Fruit fly (Drosophila melanogaster) whole organism, embryonic: ENCODE results near the gene SLC5A11.
A peak's percentile ranks its signal among the peaks of the same experiment; 100 is the strongest.

Source experiments
- CG10565 ChIP-seq: fragments of 200-800 bp; sonication (Bioruptor generic); optimal IDR thresholded peaks from 3 replicates; lab custom pipeline; 2016; ENCODE audit warnings: missing biosample characterization, mild to moderate bottlenecking, missing genetic modification characterization
- CG12744 ChIP-seq: fragments of 200-800 bp; sonication (Bioruptor generic); optimal IDR thresholded peaks from 2 replicates; lab custom pipeline; 2016; ENCODE audit warnings: missing biosample characterization, missing genetic modification characterization
- CG12769 ChIP-seq: fragments of 200-800 bp; sonication (Bioruptor generic); optimal IDR thresholded peaks from 2 replicates; lab custom pipeline; 2019; ENCODE audit warnings: missing biosample characterization, mild to moderate bottlenecking, missing genetic modification characterization, moderate library complexity
- CG16813 ChIP-seq: fragments of 200-800 bp; sonication (Bioruptor generic); IDR thresholded peaks from 3 replicates; pipeline ENCODE4 v1.3.6; 2022; ENCODE audit warnings: missing biosample characterization, missing genetic modification characterization; ENCODE audit not compliant: partially characterized antibody
- CG17186 ChIP-seq: fragments of 200-800 bp; sonication (Bioruptor generic); optimal IDR thresholded peaks from 3 replicates; lab custom pipeline; 2017; ENCODE audit warnings: missing biosample characterization, missing genetic modification reagents, missing genetic modification characterization
- CG30403 ChIP-seq: fragments of 200-800 bp; sonication (Bioruptor generic); optimal IDR thresholded peaks from 3 replicates; lab custom pipeline; 2016; ENCODE audit warnings: missing biosample characterization, missing genetic modification characterization
- CG30431 ChIP-seq: fragments of 200-800 bp; sonication (Bioruptor generic); optimal IDR thresholded peaks from 2 replicates; lab custom pipeline; 2017; ENCODE audit warnings: missing biosample characterization, missing genetic modification characterization
- CG31441 ChIP-seq: fragments of 200-800 bp; sonication (Bioruptor generic); IDR thresholded peaks from 2 replicates; pipeline ENCODE4 v1.3.6; 2022; ENCODE audit warnings: missing biosample characterization, missing genetic modification characterization
- CG3281 ChIP-seq: fragments of 200-800 bp; sonication (Bioruptor generic); optimal IDR thresholded peaks from 3 replicates; lab custom pipeline; 2017; ENCODE audit warnings: missing biosample characterization, mild to moderate bottlenecking, missing genetic modification characterization
- CG33557 ChIP-seq: fragments of 200-800 bp; sonication (Bioruptor generic); optimal IDR thresholded peaks from 2 replicates; lab custom pipeline; 2019; ENCODE audit warnings: missing biosample characterization, mild to moderate bottlenecking, missing genetic modification characterization, moderate library complexity
- CG4328 ChIP-seq: fragments of 200-800 bp; sonication (Bioruptor generic); optimal IDR thresholded peaks from 3 replicates; lab custom pipeline; 2017; ENCODE audit warnings: missing biosample characterization, missing genetic modification reagents, missing genetic modification characterization
- CG4617 ChIP-seq: fragments of 200-800 bp; sonication (Bioruptor generic); optimal IDR thresholded peaks from 3 replicates; lab custom pipeline; 2016; ENCODE audit warnings: missing biosample characterization, missing genetic modification characterization, borderline replicate concordance
- CG6175 ChIP-seq: fragments of 200-800 bp; sonication (Bioruptor generic); IDR thresholded peaks from 3 replicates; pipeline ENCODE4 v1.3.6; 2022; ENCODE audit warnings: missing biosample characterization, missing genetic modification characterization
- CG8089 ChIP-seq: fragments of 200-800 bp; sonication (Bioruptor generic); optimal IDR thresholded peaks from 3 replicates; lab custom pipeline; 2016; ENCODE audit warnings: missing biosample characterization, missing genetic modification characterization
- CG9437 ChIP-seq: fragments of 200-800 bp; sonication (Bioruptor generic); optimal IDR thresholded peaks from 2 replicates; lab custom pipeline; 2018; ENCODE audit warnings: missing biosample characterization, mild to moderate bottlenecking, missing genetic modification characterization
- D ChIP-seq, 2 experiments: fragments of 200-800 bp in 1 of 2; fragments of >200 bp in 1 of 2; sonication (Bioruptor generic) in 1 of 2; optimal IDR thresholded peaks; 2 replicates in 1 of 2; 3 replicates in 1 of 2; lab custom pipeline; 2017; ENCODE audit warnings: mild to moderate bottlenecking in 1 of 2, missing biosample characterization in 1 of 2, missing genetic modification characterization in 1 of 2, missing genetic modification reagents in 1 of 2
- Eip74EF ChIP-seq, 2 experiments: fragments of 200-800 bp in 1 of 2; fragments of >200 bp in 1 of 2; sonication (Bioruptor generic) in 1 of 2; optimal IDR thresholded peaks; 2 replicates each; lab custom pipeline; 2017 to 2019; ENCODE audit warnings: missing biosample characterization in 2 of 2, missing genetic modification characterization in 2 of 2, mild to moderate bottlenecking in 1 of 2, moderate library complexity in 1 of 2
- H2.0 ChIP-seq: fragments of 200-800 bp; sonication (Bioruptor generic); IDR thresholded peaks from 2 replicates; pipeline ENCODE4 v1.3.6; 2022; ENCODE audit warnings: missing biosample characterization, missing genetic modification characterization
- HLH4C ChIP-seq: fragments of 200-800 bp; sonication (Bioruptor generic); IDR thresholded peaks from 3 replicates; pipeline ENCODE4 v1.3.6; 2022; ENCODE audit warnings: missing biosample characterization, missing genetic modification characterization; ENCODE audit not compliant: partially characterized antibody
- Kr ChIP-seq: fragments of 200-800 bp; sonication (Bioruptor generic); optimal IDR thresholded peaks from 2 replicates; lab custom pipeline; 2017; ENCODE audit warnings: missing biosample characterization, mild to moderate bottlenecking, missing genetic modification characterization
- Mad ChIP-seq: fragments of 200-800 bp; sonication (Bioruptor generic); optimal IDR thresholded peaks from 2 replicates; lab custom pipeline; 2016; ENCODE audit warnings: missing biosample characterization, missing genetic modification characterization
- Ravus ChIP-seq: fragments of 200-800 bp; sonication (Bioruptor generic); IDR thresholded peaks from 2 replicates; pipeline ENCODE4 v1.3.6; 2022; ENCODE audit warnings: missing biosample characterization, missing genetic modification characterization
- Rfx ChIP-seq: fragments of 200-800 bp; sonication (Bioruptor generic); IDR thresholded peaks from 2 replicates; pipeline ENCODE4 v1.3.6; 2022; ENCODE audit warnings: missing biosample characterization, missing genetic modification characterization
- Rx ChIP-seq: fragments of 200-800 bp; sonication (Bioruptor generic); IDR thresholded peaks from 2 replicates; pipeline ENCODE4 v1.3.6; 2022; ENCODE audit warnings: missing biosample characterization, missing genetic modification characterization
- Trl ChIP-seq, 3 experiments: fragments of >200 bp in 2 of 3; fragments of 200-800 bp in 1 of 3; sonication (Bioruptor generic) in 1 of 3; optimal IDR thresholded peaks; 2 replicates in 1 of 3; 3 replicates in 2 of 3; lab custom pipeline; 2016 to 2017; ENCODE audit warnings: missing biosample characterization in 1 of 3, missing genetic modification characterization in 1 of 3
- Vsx1 ChIP-seq: fragments of 200-800 bp; sonication (Bioruptor generic); optimal IDR thresholded peaks from 2 replicates; lab custom pipeline; 2017; ENCODE audit warnings: missing biosample characterization, mild to moderate bottlenecking, missing genetic modification characterization, missing genetic modification reagents
- ac ChIP-seq: fragments of 200-800 bp; sonication (Bioruptor generic); optimal IDR thresholded peaks from 3 replicates; lab custom pipeline; 2017; ENCODE audit warnings: missing biosample characterization, mild to moderate bottlenecking, missing genetic modification characterization
- amos ChIP-seq: fragments of 200-800 bp; sonication (Bioruptor generic); IDR thresholded peaks from 2 replicates; pipeline ENCODE4 v1.3.6; 2022; ENCODE audit warnings: missing biosample characterization, missing genetic modification characterization; ENCODE audit not compliant: partially characterized antibody
- bbx ChIP-seq: fragments of 200-800 bp; sonication (Bioruptor generic); IDR thresholded peaks from 2 replicates; pipeline ENCODE4 v1.3.6; 2022; ENCODE audit warnings: missing biosample characterization, missing genetic modification characterization; ENCODE audit not compliant: partially characterized antibody
- chinmo ChIP-seq: fragments of 200-800 bp; sonication (Bioruptor generic); IDR thresholded peaks from 4 replicates; pipeline ENCODE4 v1.3.6; 2022; ENCODE audit warnings: missing biosample characterization, missing genetic modification characterization; ENCODE audit not compliant: partially characterized antibody
- dan ChIP-seq: fragments of 200-800 bp; sonication (Bioruptor generic); IDR thresholded peaks from 2 replicates; pipeline ENCODE4 v1.3.6; 2022; ENCODE audit warnings: missing biosample characterization, missing genetic modification characterization
- dmrt11E ChIP-seq: fragments of 200-800 bp; sonication (Bioruptor generic); optimal IDR thresholded peaks from 3 replicates; lab custom pipeline; 2018; ENCODE audit warnings: missing biosample characterization, mild to moderate bottlenecking, missing genetic modification characterization, moderate library complexity
- ems ChIP-seq: fragments of 200-800 bp; sonication (Bioruptor generic); optimal IDR thresholded peaks from 3 replicates; lab custom pipeline; 2016; ENCODE audit warnings: missing biosample characterization, missing genetic modification characterization
- eve ChIP-seq, 2 experiments: fragments of >200 bp; optimal IDR thresholded peaks; 2 replicates each; lab custom pipeline; 2017; ENCODE audit warnings: missing biosample characterization in 2 of 2, missing genetic modification characterization in 2 of 2
- grn ChIP-seq: fragments of 200-800 bp; sonication (Bioruptor generic); optimal IDR thresholded peaks from 3 replicates; lab custom pipeline; 2017; ENCODE audit warnings: missing biosample characterization, missing genetic modification characterization
- ham ChIP-seq: fragments of 200-800 bp; sonication (Bioruptor generic); IDR thresholded peaks from 2 replicates; pipeline ENCODE4 v1.3.6; 2022; ENCODE audit warnings: missing biosample characterization, missing genetic modification characterization
- nau ChIP-seq: fragments of 200-800 bp; sonication (Bioruptor generic); optimal IDR thresholded peaks from 3 replicates; lab custom pipeline; 2017; ENCODE audit warnings: missing biosample characterization, mild to moderate bottlenecking, missing genetic modification characterization, missing genetic modification reagents
- onecut ChIP-seq: fragments of 200-800 bp; sonication (Bioruptor generic); IDR thresholded peaks from 2 replicates; pipeline ENCODE4 v1.3.6; 2022; ENCODE audit warnings: missing biosample characterization, missing genetic modification characterization
- otp ChIP-seq: fragments of 200-800 bp; sonication (Bioruptor generic); IDR thresholded peaks from 3 replicates; pipeline ENCODE4, ENCODE4 v1.3.6; 2022; ENCODE audit warnings: missing biosample characterization, missing genetic modification characterization
- pros ChIP-seq: fragments of 200-800 bp; sonication (Bioruptor generic); optimal IDR thresholded peaks from 3 replicates; lab custom pipeline; 2019; ENCODE audit warnings: missing biosample characterization, mild to moderate bottlenecking, missing genetic modification characterization, moderate library complexity
- ro ChIP-seq: fragments of 200-800 bp; sonication (Bioruptor generic); IDR thresholded peaks from 2 replicates; pipeline ENCODE4 v1.3.6; 2022; ENCODE audit warnings: missing biosample characterization, missing genetic modification characterization
- sd ChIP-seq: fragments of 200-800 bp; sonication (Bioruptor generic); optimal IDR thresholded peaks from 3 replicates; lab custom pipeline; 2018; ENCODE audit warnings: missing biosample characterization, mild to moderate bottlenecking, missing genetic modification characterization, moderate library complexity
- sisA ChIP-seq: fragments of 200-800 bp; sonication (Bioruptor generic); IDR thresholded peaks from 2 replicates; pipeline ENCODE4 v1.3.6; 2022; ENCODE audit warnings: missing biosample characterization, missing genetic modification characterization
- sqz ChIP-seq: fragments of 200-800 bp; sonication (Bioruptor generic); optimal IDR thresholded peaks from 3 replicates; lab custom pipeline; 2018; ENCODE audit warnings: missing biosample characterization, mild to moderate bottlenecking, missing genetic modification characterization
- tna ChIP-seq: fragments of 200-800 bp; sonication (Bioruptor generic); IDR thresholded peaks from 2 replicates; pipeline ENCODE4 v1.3.6; 2022; ENCODE audit warnings: missing biosample characterization, missing genetic modification characterization; ENCODE audit not compliant: partially characterized antibody
- ttk ChIP-seq: fragments of 200-800 bp; sonication (Bioruptor generic); IDR thresholded peaks from 2 replicates; pipeline ENCODE4 v2.1.2; 2022; ENCODE audit warnings: missing biosample characterization, missing genetic modification characterization
- wek ChIP-seq: fragments of 200-800 bp; sonication (Bioruptor generic); optimal IDR thresholded peaks from 3 replicates; lab custom pipeline; 2018; ENCODE audit warnings: missing biosample characterization, mild to moderate bottlenecking, missing genetic modification characterization, moderate library complexity

The SLC5A11 gene

DNA sequence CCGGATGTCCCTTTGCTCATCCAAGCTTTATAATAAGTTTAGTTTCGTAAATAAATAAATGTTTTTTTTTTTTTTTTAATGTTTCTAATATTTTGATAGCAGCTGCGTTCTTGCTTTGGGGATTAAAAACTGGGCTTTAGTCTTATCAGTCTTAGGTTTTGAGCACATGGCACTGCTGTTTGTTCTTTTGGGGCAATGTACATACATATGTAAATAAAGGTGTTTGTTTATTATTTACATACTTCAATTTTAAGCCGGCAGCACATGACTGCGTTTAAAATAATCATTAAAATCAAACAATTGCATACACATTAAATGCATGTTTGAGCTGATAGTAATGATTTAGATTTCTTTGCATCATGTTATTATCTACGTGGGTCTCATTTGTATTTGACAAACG, 40.7 kb downstream of the SLC5A11 start (continued):
- TF ChIP-seq dan (GFP tag; lab: Robert Waterston, UW), result no peak
- TF ChIP-seq dmrt11E (tag; lab: Kevin White, UChicago), result peak; percentile 85
- peak; percentile 48 for TF ChIP-seq CG17186 (GFP tag; lab: Kevin White, UChicago)
- TF ChIP-seq D (optimal IDR thresholded peaks at IDR 0.05; lab: Kevin White, UChicago), result no peak
- TF ChIP-seq D (GFP tag; optimal IDR thresholded peaks at IDR 0.05; lab: Kevin White, UChicago), result peak; percentile 88
- TF ChIP-seq CG6175, result no peak
- TF ChIP-seq CG12744, result peak; percentile 66
- peak; percentile 24; the same call in 1 of the 2 replicates for TF ChIP-seq Rx (GFP tag; lab: Robert Waterston, UW)
- no peak for TF ChIP-seq pros (GFP tag; lab: Kevin White, UChicago)
- no peak for TF ChIP-seq bbx (GFP tag; lab: Robert Waterston, UW)
- TF ChIP-seq CG9437 (GFP tag; lab: Kevin White, UChicago), result peak; percentile 11
- TF ChIP-seq CG8089, result peak; percentile 77
- no peak for TF ChIP-seq CG16813 (GFP tag; lab: Robert Waterston, UW)
- peak; percentile 53; the same call in 1 of the 2 replicates for TF ChIP-seq Rfx
- peak; percentile 11 for TF ChIP-seq CG30403 (GFP tag; lab: Kevin White, UChicago)
- TF ChIP-seq CG30431 (GFP tag; lab: Kevin White, UChicago), result peak; percentile 70
- peak; percentile 88 for TF ChIP-seq nau (GFP tag; lab: Kevin White, UChicago)
- peak; percentile 85 for TF ChIP-seq onecut (GFP tag; lab: Robert Waterston, UW)

DNA sequence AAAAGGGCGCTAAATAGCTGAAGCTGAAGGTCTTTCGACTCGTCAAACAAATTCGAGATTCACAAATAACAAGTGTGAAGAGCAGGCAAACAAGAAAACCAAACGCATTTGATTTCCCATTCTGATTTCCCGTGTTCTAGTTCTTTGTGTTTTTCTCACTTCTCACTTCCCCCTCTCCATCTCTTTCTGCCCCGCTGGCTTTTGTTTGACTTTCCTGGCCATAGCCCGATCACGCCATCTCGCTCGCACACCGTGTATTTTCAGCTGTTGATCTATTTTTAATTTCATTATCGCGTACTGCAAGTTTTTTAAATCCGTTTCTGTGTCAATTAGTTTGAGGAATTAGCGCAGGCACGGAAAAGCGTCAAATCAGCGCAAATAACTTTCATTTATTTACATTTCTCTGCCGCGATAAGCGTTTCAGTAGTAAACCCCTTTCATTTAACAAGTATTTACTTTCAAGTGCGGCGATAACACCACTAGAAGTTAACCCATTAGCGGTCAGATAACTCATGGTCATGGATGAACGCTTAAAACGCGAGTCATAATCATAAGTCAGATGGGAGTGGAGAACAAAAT, 41.3 kb downstream of the SLC5A11 start:
- TF ChIP-seq ham (GFP tag; lab: Robert Waterston, UW) (no peak), sd (tag; lab: Kevin White, UChicago) (peak; percentile 18), tna (GFP tag; lab: Robert Waterston, UW) (no peak), sisA (GFP tag; lab: Robert Waterston, UW) (no peak), CG4328 (no peak), CG33557 (no peak), Ravus (GFP tag; lab: Robert Waterston, UW) (no peak), CG10565 (no peak), chinmo (GFP tag; lab: Robert Waterston, UW) (0 out of 4 replicates have a peak, but pooled peaks have one; percentile 50), CG31441 (GFP tag; lab: Robert Waterston, UW) (no peak), ro (GFP tag; lab: Robert Waterston, UW) (no peak), sqz (GFP tag; lab: Kevin White, UChicago) (no peak), CG4617 (GFP tag; lab: Kevin White, UChicago) (no peak), Eip74EF (GFP tag; optimal IDR thresholded peaks at IDR 0.05; lab: Kevin White, UChicago) (peak in 1 of 2 experiments; percentile 53), H2.0 (GFP tag; lab: Robert Waterston, UW) (0 out of 2 replicates have a peak, but pooled peaks have one; percentile 1), eve (GFP tag; optimal IDR thresholded peaks at IDR 0.05; lab: Kevin White, UChicago) (peak in 1 of 2 experiments; percentile 59), Mad (no peak), amos (GFP tag; lab: Robert Waterston, UW) (0 out of 2 replicates have a peak, but pooled peaks have one; percentile 17), grn (peak; percentile 21), CG12769 (tag; lab: Kevin White, UChicago) (peak; percentile 70), CG3281 (peak; percentile 4), ems (GFP tag; lab: Kevin White, UChicago) (no peak), Trl (optimal IDR thresholded peaks at IDR 0.05; lab: Kevin White, UChicago) (no peak), Trl (GFP tag; optimal IDR thresholded peaks at IDR 0.05; lab: Kevin White, UChicago) (no peak), otp (GFP tag; lab: Robert Waterston, UW) (peak; percentile 4; the same call in 1 of the 3 replicates), Kr (peak; percentile 29), wek (peak; percentile 15), Vsx1 (GFP tag; lab: Kevin White, UChicago) (peak; percentile 33), ttk (no peak), ac (peak; percentile 22), HLH4C (GFP tag; lab: Robert Waterston, UW) (no peak)
